Worm (Caenorhabditis elegans): ENCODE measurements around the gene C04E6.7.

ce11 chrV:5907090-5907489 lies 14.0 kb downstream of the C04E6.7 start, which contains the start of gene C04E6.4:
- TF ChIP-seq nhr-111 (GFP tag; optimal IDR thresholded peaks at IDR 0.05) (no peak), mep-1 (tag; optimal IDR thresholded peaks at IDR 0.05) (no peak), F49E8.2 (tag; optimal IDR thresholded peaks at IDR 0.05; ENCODE audit: borderline replicate concordance) (no peak)
